Fruit fly (Drosophila melanogaster): ENCODE measurements around the gene Snmp1.

DNA sequence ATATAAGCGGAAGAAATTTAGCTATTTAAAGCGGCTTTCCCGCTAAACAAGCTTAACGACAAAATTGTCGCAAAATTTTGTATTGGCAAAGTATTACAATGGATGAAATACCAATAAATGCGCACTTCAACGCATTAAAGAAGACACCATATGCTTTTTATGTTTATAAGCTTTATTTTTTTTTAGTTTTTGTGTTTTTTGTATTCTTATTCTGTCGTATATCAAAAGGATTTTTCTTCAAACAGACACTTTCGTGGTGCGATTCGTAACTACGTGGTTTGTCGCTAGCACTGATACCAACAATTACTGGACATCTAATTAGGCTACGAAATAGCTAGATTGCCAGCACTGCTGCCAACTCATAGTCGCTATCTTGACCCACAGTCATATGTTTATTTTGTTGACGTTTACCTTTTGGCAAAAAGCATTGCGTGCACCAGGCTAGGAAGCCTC is 46.7 kb upstream of the Snmp1 start, which contains the start of gene Ddrgk1:
- TF ChIP-seq CG7556 (GFP tag; optimal IDR thresholded peaks at IDR 0.05) (no peak), B-H2 (GFP tag; optimal IDR thresholded peaks at IDR 0.05) (no peak), CG6689 (GFP tag; IDR thresholded peaks at IDR 0.05) (no peak), CG8089 (GFP tag; optimal IDR thresholded peaks at IDR 0.05) (no peak)
